Worm (Caenorhabditis elegans): Measurements from ENCODE around the gene T08G3.11.

DNA sequence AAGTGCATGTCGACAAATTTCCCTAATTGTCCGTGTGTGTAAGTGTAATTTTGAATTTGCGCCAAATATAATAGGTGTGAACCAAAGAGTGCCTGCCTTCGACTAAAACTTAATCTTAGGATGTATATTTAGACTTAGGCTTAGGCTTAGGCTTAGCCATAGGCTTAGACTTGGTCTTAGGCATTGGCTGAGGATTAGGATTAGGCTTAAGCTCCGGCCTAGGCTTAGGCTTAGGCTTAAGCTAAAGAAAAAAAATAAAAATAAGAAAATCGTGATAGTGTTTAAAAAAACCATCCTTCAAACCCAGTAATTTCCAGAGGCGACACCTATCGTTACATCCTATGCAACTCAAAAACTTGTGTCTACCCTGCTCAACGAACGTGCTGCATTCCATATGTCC is 33.0 kb downstream of the T08G3.11 start:
- TF ChIP-seq nhr-237 (tag; optimal IDR thresholded peaks at IDR 0.05) (no peak), dpl-1 (GFP tag; optimal IDR thresholded peaks at IDR 0.05) (no peak), pqm-1 (tag; optimal IDR thresholded peaks at IDR 0.05) (no peak), nhr-76 (tag; optimal IDR thresholded peaks at IDR 0.05) (no peak), lin-39 (tag; optimal IDR thresholded peaks at IDR 0.05) (no peak), nhr-28 (tag; optimal IDR thresholded peaks at IDR 0.05) (no peak), nhr-77 (tag; optimal IDR thresholded peaks at IDR 0.05) (no peak), nhr-6 (tag; optimal IDR thresholded peaks at IDR 0.05) (no peak), gei-8 (GFP tag; optimal IDR thresholded peaks at IDR 0.05) (no peak), jun-1 (tag; optimal IDR thresholded peaks at IDR 0.05) (no peak), skn-1 (tag; optimal IDR thresholded peaks at IDR 0.05) (no peak), snpc-4 (tag; optimal IDR thresholded peaks at IDR 0.05) (no peak), zip-11 (GFP tag; IDR thresholded peaks at IDR 0.05) (no peak), nhr-111 (GFP tag; optimal IDR thresholded peaks at IDR 0.05) (no peak)
